Fruit fly (Drosophila melanogaster) whole organism, wandering third instar larva: ENCODE results near the gene smid.

Experiments
- Abd-B ChIP-seq: fragments of >200 bp; optimal IDR thresholded peaks from 2 replicates; lab custom pipeline; 2017; ENCODE audit warnings: missing biosample characterization, missing genetic modification characterization
- CG32264 ChIP-seq: fragments of 200-800 bp; sonication (Bioruptor generic); optimal IDR thresholded peaks from 2 replicates; lab custom pipeline; 2016; ENCODE audit warnings: missing biosample characterization, missing genetic modification characterization
- Dfd ChIP-seq: fragments of >200 bp; optimal IDR thresholded peaks from 2 replicates; lab custom pipeline; 2017; ENCODE audit warnings: missing biosample characterization, missing genetic modification characterization
- Hr83 ChIP-seq: fragments of 200-300 bp; sonication (Bioruptor generic); optimal IDR thresholded peaks from 2 replicates; lab custom pipeline; 2016; ENCODE audit warnings: missing biosample characterization, mild to moderate bottlenecking, missing genetic modification characterization, moderate library complexity; ENCODE audit not compliant: poor library complexity, severe bottlenecking
- Jra ChIP-seq: sonication (Bioruptor generic); optimal IDR thresholded peaks from 2 replicates; lab custom pipeline; 2016; ENCODE audit warnings: missing biosample characterization, missing genetic modification characterization
- br ChIP-seq: fragments of 200-800 bp; sonication (Bioruptor generic); optimal IDR thresholded peaks from 2 replicates; lab custom pipeline; 2016; ENCODE audit warnings: missing biosample characterization, missing genetic modification characterization
- dsf ChIP-seq: sonication (Bioruptor generic); optimal IDR thresholded peaks from 2 replicates; lab custom pipeline; 2016; ENCODE audit warnings: missing biosample characterization, missing genetic modification characterization, borderline replicate concordance
- rgr ChIP-seq: fragments of 200-800 bp; sonication (Bioruptor generic); optimal IDR thresholded peaks from 3 replicates; lab custom pipeline; 2016; ENCODE audit warnings: missing biosample characterization, mild to moderate bottlenecking, missing genetic modification characterization

- no peak for TF ChIP-seq Hr83
- no peak for TF ChIP-seq br (GFP tag; lab: Kevin White, UChicago)
- no peak for TF ChIP-seq dsf (GFP tag; lab: Kevin White, UChicago)
- TF ChIP-seq rgr (GFP tag; lab: Kevin White, UChicago), result no peak
- TF ChIP-seq CG32264 (GFP tag; lab: Kevin White, UChicago), result no peak
- no peak for TF ChIP-seq Jra (GFP tag; lab: Kevin White, UChicago)
- TF ChIP-seq Abd-B (GFP tag; lab: Kevin White, UChicago), result no peak
- TF ChIP-seq Dfd (GFP tag; lab: Kevin White, UChicago), result no peak
Measured at dm6 chr3L:7399770-7400169, 18.4 kb downstream of the smid start, which contains the start of gene CG18417.
